Fruit fly (Drosophila melanogaster): ENCODE measurements around the gene CG43389.

- TF ChIP-seq CG8159 (tag; optimal IDR thresholded peaks at IDR 0.05), result no peak
- no peak for TF ChIP-seq CG9948 (tag; optimal IDR thresholded peaks at IDR 0.05)
- TF ChIP-seq CG4496 (GFP tag; IDR thresholded peaks at IDR 0.05), result no peak
- TF ChIP-seq Snoo (tag; optimal IDR thresholded peaks at IDR 0.05), result no peak
- TF ChIP-seq CG10348 (GFP tag; IDR thresholded peaks at IDR 0.05), result no peak
- TF ChIP-seq Pif1B (GFP tag; optimal IDR thresholded peaks at IDR 0.05), result no peak
- TF ChIP-seq CG8301 (tag; optimal IDR thresholded peaks at IDR 0.05), result peak; percentile 15
- TF ChIP-seq EcR (GFP tag; optimal IDR thresholded peaks at IDR 0.05), result no peak
- no peak for TF ChIP-seq Pif1A (GFP tag; optimal IDR thresholded peaks at IDR 0.05)
- no peak for TF ChIP-seq gl (tag; optimal IDR thresholded peaks at IDR 0.05)
Measured at dm6 chr3L:3283264-3283663, 35.4 kb downstream of the CG43389 start.
